Fruit fly (Drosophila melanogaster): Measurements from ENCODE around the gene tctn.
A peak's percentile ranks its signal among the peaks of the same experiment; 100 is the strongest.

Gene tctn

dm6 chr2L:6089604-6090198 lies 40.8 kb downstream of the tctn start:
- TF ChIP-seq CG34367 (tag; optimal IDR thresholded peaks at IDR 0.05): no peak
- TF ChIP-seq EcR (GFP tag; optimal IDR thresholded peaks at IDR 0.05): no peak
- TF ChIP-seq CG12605 (GFP tag; IDR thresholded peaks at IDR 0.05): no peak
- no peak for TF ChIP-seq Snoo (tag; optimal IDR thresholded peaks at IDR 0.05)
- TF ChIP-seq CG8159 (tag; optimal IDR thresholded peaks at IDR 0.05): no peak
- TF ChIP-seq CG8301 (tag; optimal IDR thresholded peaks at IDR 0.05): no peak
- TF ChIP-seq gl (tag; optimal IDR thresholded peaks at IDR 0.05): no peak
- no peak for TF ChIP-seq Pif1A (GFP tag; optimal IDR thresholded peaks at IDR 0.05)
- no peak for TF ChIP-seq CG9948 (tag; optimal IDR thresholded peaks at IDR 0.05)
- no peak for TF ChIP-seq D1 (tag; optimal IDR thresholded peaks at IDR 0.05)
- no peak for TF ChIP-seq CG14655 (GFP tag; optimal IDR thresholded peaks at IDR 0.05)
- no peak for TF ChIP-seq CG32121 (GFP tag; IDR thresholded peaks at IDR 0.05)

- TF ChIP-seq CG4496 (GFP tag; IDR thresholded peaks at IDR 0.05): peak; percentile 93
- peak; percentile 99 for TF ChIP-seq EcR (GFP tag; optimal IDR thresholded peaks at IDR 0.05)
- TF ChIP-seq CG17806 (tag; optimal IDR thresholded peaks at IDR 0.05): no peak
- TF ChIP-seq gl (tag; optimal IDR thresholded peaks at IDR 0.05): peak; percentile 45
- TF ChIP-seq D1 (tag; optimal IDR thresholded peaks at IDR 0.05): no peak
- peak; percentile 2 for TF ChIP-seq CG9948 (tag; optimal IDR thresholded peaks at IDR 0.05)
- TF ChIP-seq Ets98B (GFP tag; IDR thresholded peaks at IDR 0.05): peak; percentile 55
- peak; percentile 70 for TF ChIP-seq Snoo (tag; optimal IDR thresholded peaks at IDR 0.05)
- peak; percentile 2 for TF ChIP-seq CG34367 (tag; optimal IDR thresholded peaks at IDR 0.05)
- peak; percentile 83 for TF ChIP-seq CG13204 (GFP tag; optimal IDR thresholded peaks at IDR 0.05)
- TF ChIP-seq CG32121 (GFP tag; IDR thresholded peaks at IDR 0.05): peak; percentile 40; the same call in 1 of the 2 replicates
- no peak for TF ChIP-seq CG10348 (GFP tag; IDR thresholded peaks at IDR 0.05)
- TF ChIP-seq CG8159 (tag; optimal IDR thresholded peaks at IDR 0.05): no peak
- no peak for TF ChIP-seq CG14655 (GFP tag; optimal IDR thresholded peaks at IDR 0.05)
- no peak for TF ChIP-seq rn (GFP tag; IDR thresholded peaks at IDR 0.05)
- peak; percentile 73 for TF ChIP-seq fd96Ca (GFP tag; IDR thresholded peaks at IDR 0.05)
Observed at dm6 chr2L:6088371-6089365, 41.8 kb downstream of the tctn start.

dm6 chr2L:6087685-6088084 lies 42.8 kb downstream of the tctn start:
- TF ChIP-seq CG9948 (tag; optimal IDR thresholded peaks at IDR 0.05) (no peak), gl (tag; optimal IDR thresholded peaks at IDR 0.05) (no peak), CG8159 (tag; optimal IDR thresholded peaks at IDR 0.05) (no peak), fd96Ca (GFP tag; IDR thresholded peaks at IDR 0.05) (no peak), Snoo (tag; optimal IDR thresholded peaks at IDR 0.05) (no peak), CG34367 (tag; optimal IDR thresholded peaks at IDR 0.05) (no peak), CG13204 (GFP tag; optimal IDR thresholded peaks at IDR 0.05) (no peak), CG15710 (tag; optimal IDR thresholded peaks at IDR 0.05) (no peak), Ets98B (GFP tag; IDR thresholded peaks at IDR 0.05) (no peak)

dm6 chr2L:6086771-6087170 lies 43.7 kb downstream of the tctn start:
- TF ChIP-seq CG8159 (tag; optimal IDR thresholded peaks at IDR 0.05): no peak
- TF ChIP-seq Snoo (tag; optimal IDR thresholded peaks at IDR 0.05): no peak
- TF ChIP-seq gl (tag; optimal IDR thresholded peaks at IDR 0.05): no peak
- TF ChIP-seq CG15710 (tag; optimal IDR thresholded peaks at IDR 0.05): no peak
- TF ChIP-seq fd96Ca (GFP tag; IDR thresholded peaks at IDR 0.05): no peak
- no peak for TF ChIP-seq Pif1B (GFP tag; optimal IDR thresholded peaks at IDR 0.05)
- no peak for TF ChIP-seq EcR (GFP tag; optimal IDR thresholded peaks at IDR 0.05)
- TF ChIP-seq CG4496 (GFP tag; IDR thresholded peaks at IDR 0.05): no peak
- no peak for TF ChIP-seq rn (GFP tag; IDR thresholded peaks at IDR 0.05)
- no peak for TF ChIP-seq CG32121 (GFP tag; IDR thresholded peaks at IDR 0.05)
- TF ChIP-seq CG9948 (tag; optimal IDR thresholded peaks at IDR 0.05): no peak
- TF ChIP-seq CG34367 (tag; optimal IDR thresholded peaks at IDR 0.05): no peak
- TF ChIP-seq CG17806 (tag; optimal IDR thresholded peaks at IDR 0.05): no peak
- TF ChIP-seq CG12605 (GFP tag; IDR thresholded peaks at IDR 0.05): no peak
- no peak for TF ChIP-seq CG13204 (GFP tag; optimal IDR thresholded peaks at IDR 0.05)
- TF ChIP-seq Pif1A (GFP tag; optimal IDR thresholded peaks at IDR 0.05): no peak
- no peak for TF ChIP-seq CG8301 (tag; optimal IDR thresholded peaks at IDR 0.05)
- no peak for TF ChIP-seq CG14655 (GFP tag; optimal IDR thresholded peaks at IDR 0.05)
- TF ChIP-seq Ets98B (GFP tag; IDR thresholded peaks at IDR 0.05): no peak
- no peak for TF ChIP-seq CG10348 (GFP tag; IDR thresholded peaks at IDR 0.05)

- TF ChIP-seq CG8159 (tag; optimal IDR thresholded peaks at IDR 0.05) (no peak), D1 (tag; optimal IDR thresholded peaks at IDR 0.05) (no peak), CG9948 (tag; optimal IDR thresholded peaks at IDR 0.05) (no peak), CG12605 (GFP tag; IDR thresholded peaks at IDR 0.05) (no peak), rn (GFP tag; IDR thresholded peaks at IDR 0.05) (no peak), CG34367 (tag; optimal IDR thresholded peaks at IDR 0.05) (no peak), CG8301 (tag; optimal IDR thresholded peaks at IDR 0.05) (no peak), CG32121 (GFP tag; IDR thresholded peaks at IDR 0.05) (no peak), CG13204 (GFP tag; optimal IDR thresholded peaks at IDR 0.05) (no peak), CG14655 (GFP tag; optimal IDR thresholded peaks at IDR 0.05) (no peak), gl (tag; optimal IDR thresholded peaks at IDR 0.05) (no peak), EcR (GFP tag; optimal IDR thresholded peaks at IDR 0.05) (no peak), Pif1A (GFP tag; optimal IDR thresholded peaks at IDR 0.05) (no peak), CG15710 (tag; optimal IDR thresholded peaks at IDR 0.05) (no peak), Ets98B (GFP tag; IDR thresholded peaks at IDR 0.05) (no peak), CG4496 (GFP tag; IDR thresholded peaks at IDR 0.05) (no peak)
Observed at dm6 chr2L:6085733-6086317, 44.6 kb downstream of the tctn start.
